Fruit fly (Drosophila melanogaster) whole organism, prepupa: Measurements from ENCODE around the gene mus81.

Experiments used
- CG10631 ChIP-seq: fragments of 200-800 bp; sonication (Bioruptor generic); optimal IDR thresholded peaks from 2 replicates; lab custom pipeline; 2016; ENCODE audit warnings: missing biosample characterization, missing genetic modification characterization
- CG11762 ChIP-seq: fragments of 200-800 bp; sonication (Bioruptor generic); optimal IDR thresholded peaks from 3 replicates; lab custom pipeline; 2016; ENCODE audit warnings: missing biosample characterization, missing genetic modification characterization; ENCODE audit not compliant: insufficient read depth
- CG1621 ChIP-seq: fragments of 200-800 bp; sonication (Bioruptor generic); optimal IDR thresholded peaks from 3 replicates; lab custom pipeline; 2018; ENCODE audit warnings: missing biosample characterization, mild to moderate bottlenecking, missing genetic modification characterization
- CG16779 ChIP-seq: fragments of 200-800 bp; sonication (Bioruptor generic); optimal IDR thresholded peaks from 3 replicates; lab custom pipeline; 2017; ENCODE audit warnings: missing biosample characterization, mild to moderate bottlenecking, missing genetic modification characterization
- CG31627 ChIP-seq: fragments of 200-800 bp; sonication (Bioruptor generic); optimal IDR thresholded peaks from 3 replicates; lab custom pipeline; 2016; ENCODE audit warnings: missing biosample characterization, missing genetic modification characterization
- CG32006 ChIP-seq: fragments of 200-800 bp; sonication (Bioruptor generic); optimal IDR thresholded peaks from 3 replicates; lab custom pipeline; 2017; ENCODE audit warnings: missing biosample characterization, mild to moderate bottlenecking, missing genetic modification characterization
- CG34406 ChIP-seq: fragments of 200-800 bp; sonication (Bioruptor generic); optimal IDR thresholded peaks from 3 replicates; lab custom pipeline; 2016; ENCODE audit warnings: missing biosample characterization, missing genetic modification characterization
- CG3919 ChIP-seq: fragments of 200-800 bp; sonication (Bioruptor generic); optimal IDR thresholded peaks from 3 replicates; lab custom pipeline; 2016; ENCODE audit warnings: missing biosample characterization, missing genetic modification characterization
- CG4318 ChIP-seq: fragments of 200-800 bp; sonication (Bioruptor generic); optimal IDR thresholded peaks from 3 replicates; lab custom pipeline; 2017; ENCODE audit warnings: missing biosample characterization, mild to moderate bottlenecking, missing genetic modification characterization
- CG6792 ChIP-seq: fragments of 200-800 bp; sonication (Bioruptor generic); optimal IDR thresholded peaks from 3 replicates; lab custom pipeline; 2016; ENCODE audit warnings: missing biosample characterization, missing genetic modification characterization
- CG6808 ChIP-seq: fragments of 200-800 bp; sonication (Bioruptor generic); optimal IDR thresholded peaks from 3 replicates; lab custom pipeline; 2017; ENCODE audit warnings: missing biosample characterization, missing genetic modification characterization, mild to moderate bottlenecking, moderate library complexity, missing genetic modification reagents
- CG6854 ChIP-seq: fragments of 200-800 bp; sonication (Bioruptor generic); optimal IDR thresholded peaks from 2 replicates; lab custom pipeline; 2017; ENCODE audit warnings: missing biosample characterization, mild to moderate bottlenecking, missing genetic modification characterization
- CG8119 ChIP-seq: fragments of 200-800 bp; sonication (Bioruptor generic); IDR thresholded peaks from 3 replicates; pipeline ENCODE4 v1.3.6; 2022; ENCODE audit warnings: missing biosample characterization, missing genetic modification characterization
- CG8632 ChIP-seq: fragments of 200-800 bp; sonication (Bioruptor generic); optimal IDR thresholded peaks from 3 replicates; lab custom pipeline; 2016; ENCODE audit warnings: missing biosample characterization, missing genetic modification characterization
- Eip75B ChIP-seq: fragments of 200-800 bp; sonication (Bioruptor generic); optimal IDR thresholded peaks from 3 replicates; lab custom pipeline; 2016; ENCODE audit warnings: missing biosample characterization, missing genetic modification characterization
- Eip78C ChIP-seq: fragments of 200-800 bp; sonication (Bioruptor generic); peaks from one replicate; lab custom pipeline; 2016; ENCODE audit warnings: missing biosample characterization, missing genetic modification characterization
- Eip93F ChIP-seq: fragments of 200-800 bp; sonication (Bioruptor generic); optimal IDR thresholded peaks from 2 replicates; lab custom pipeline; 2016; ENCODE audit warnings: missing biosample characterization, mild to moderate bottlenecking, missing genetic modification characterization
- Ets21C ChIP-seq: fragments of 200-800 bp; sonication (Bioruptor generic); optimal IDR thresholded peaks from 3 replicates; lab custom pipeline; 2016; ENCODE audit warnings: missing biosample characterization, missing genetic modification characterization
- Ets96B ChIP-seq: fragments of 200-800 bp; optimal IDR thresholded peaks from 2 replicates; lab custom pipeline; 2019; ENCODE audit warnings: missing biosample characterization, mild to moderate bottlenecking, missing genetic modification characterization, moderate library complexity
- Gug ChIP-seq: fragments of 200-800 bp; sonication (Bioruptor generic); IDR thresholded peaks from 2 replicates; pipeline ENCODE4 v1.3.6; 2022; ENCODE audit warnings: missing biosample characterization, missing genetic modification characterization
- Hr39 ChIP-seq: fragments of 200-800 bp; sonication (Bioruptor generic); optimal IDR thresholded peaks from 2 replicates; lab custom pipeline; 2016; ENCODE audit warnings: missing biosample characterization, missing genetic modification characterization
- Hr4 ChIP-seq: fragments of 200-800 bp; sonication (Bioruptor generic); optimal IDR thresholded peaks from 3 replicates; lab custom pipeline; 2016; ENCODE audit warnings: missing biosample characterization, missing genetic modification characterization
- Met ChIP-seq: fragments of 200-800 bp; sonication (Bioruptor generic); optimal IDR thresholded peaks from 3 replicates; lab custom pipeline; 2016; ENCODE audit warnings: missing biosample characterization, missing genetic modification characterization
- OdsH ChIP-seq: fragments of 200-800 bp; sonication (Bioruptor generic); optimal IDR thresholded peaks from 3 replicates; lab custom pipeline; 2016; ENCODE audit warnings: missing biosample characterization, missing genetic modification characterization
- Sox15 ChIP-seq: fragments of 200-800 bp; sonication (Bioruptor generic); optimal IDR thresholded peaks from 3 replicates; lab custom pipeline; 2016; ENCODE audit warnings: missing biosample characterization, missing genetic modification characterization
- acj6 ChIP-seq: fragments of 200-800 bp; sonication (Bioruptor generic); optimal IDR thresholded peaks from 3 replicates; lab custom pipeline; 2016; ENCODE audit warnings: missing biosample characterization, missing genetic modification characterization
- cyc ChIP-seq: fragments of 200-800 bp; sonication (Bioruptor generic); optimal IDR thresholded peaks from 3 replicates; lab custom pipeline; 2016; ENCODE audit warnings: missing biosample characterization, missing genetic modification characterization
- dac ChIP-seq: fragments of 200-800 bp; sonication (Bioruptor generic); optimal IDR thresholded peaks from 2 replicates; lab custom pipeline; 2017; ENCODE audit warnings: missing biosample characterization, mild to moderate bottlenecking, missing genetic modification characterization
- dsx ChIP-seq: fragments of 200-800 bp; optimal IDR thresholded peaks from 3 replicates; lab custom pipeline; 2019; ENCODE audit warnings: missing biosample characterization, mild to moderate bottlenecking, missing genetic modification characterization, moderate library complexity; ENCODE audit not compliant: poor library complexity, severe bottlenecking
- eg ChIP-seq: fragments of 200-800 bp; sonication (Bioruptor generic); IDR thresholded peaks from 3 replicates; pipeline ENCODE4 v1.3.6; 2022; ENCODE audit warnings: missing biosample characterization, missing genetic modification characterization
- fd85E ChIP-seq: fragments of 200-800 bp; sonication (Bioruptor generic); optimal IDR thresholded peaks from 3 replicates; lab custom pipeline; 2016; ENCODE audit warnings: missing biosample characterization, missing genetic modification characterization
- lz ChIP-seq: fragments of 200-800 bp; sonication (Bioruptor generic); optimal IDR thresholded peaks from 3 replicates; lab custom pipeline; 2016; ENCODE audit warnings: missing biosample characterization, missing genetic modification characterization
- net ChIP-seq: fragments of 200-800 bp; sonication (Bioruptor generic); optimal IDR thresholded peaks from 3 replicates; lab custom pipeline; 2016; ENCODE audit warnings: missing biosample characterization, missing genetic modification characterization
- salr ChIP-seq, 2 experiments: fragments of 200-800 bp; sonication (Bioruptor generic); optimal IDR thresholded peaks; 3 replicates each; lab custom pipeline; 2016 to 2018; ENCODE audit warnings: missing biosample characterization in 2 of 2, missing genetic modification characterization in 2 of 2, mild to moderate bottlenecking in 1 of 2
- spab ChIP-seq: fragments of 200-800 bp; sonication (Bioruptor generic); optimal IDR thresholded peaks from 2 replicates; lab custom pipeline; 2017; ENCODE audit warnings: missing biosample characterization, mild to moderate bottlenecking, missing genetic modification characterization, missing genetic modification reagents
- ss ChIP-seq, 2 experiments: fragments of 200-800 bp; sonication (Bioruptor generic); optimal IDR thresholded peaks; 2 replicates in 1 of 2; 3 replicates in 1 of 2; lab custom pipeline; 2017 to 2018; ENCODE audit warnings: mild to moderate bottlenecking in 2 of 2, missing biosample characterization in 2 of 2, missing genetic modification characterization in 2 of 2, moderate library complexity in 1 of 2
- svp ChIP-seq: fragments of 200-800 bp; sonication (Bioruptor generic); peaks from one replicate; lab custom pipeline; 2016; ENCODE audit warnings: missing biosample characterization, missing genetic modification characterization

mus81 gene

DNA sequence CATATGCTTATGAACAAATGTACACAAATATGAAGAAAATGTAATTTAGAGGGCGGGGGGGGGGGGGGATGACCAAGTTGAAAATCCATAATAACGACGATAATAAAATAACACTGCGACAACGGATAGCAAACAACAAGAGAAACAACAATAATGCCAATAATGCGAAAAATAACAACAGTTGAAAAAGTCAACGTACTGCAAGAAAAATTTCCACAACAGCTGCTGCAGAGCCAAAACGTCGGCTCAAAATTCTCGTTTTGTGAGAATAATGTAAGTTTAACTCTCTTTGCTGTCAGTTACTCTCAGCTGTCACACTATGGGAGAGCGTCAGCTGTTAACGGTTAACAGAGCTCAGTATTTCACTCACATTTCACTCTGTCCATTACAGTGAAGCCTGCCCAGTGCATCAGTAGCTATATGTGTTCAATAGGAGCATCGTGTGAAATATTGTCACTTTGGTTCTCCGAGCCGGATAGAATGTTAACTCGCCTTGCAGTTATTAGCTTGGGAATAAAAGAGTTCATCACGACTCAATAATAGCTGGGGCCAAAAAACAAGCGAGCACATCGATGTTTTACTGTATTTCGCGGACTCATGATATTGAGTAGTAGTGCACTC is 40.0 kb upstream of the mus81 start (continued):
- peak; percentile 82 for TF ChIP-seq CG16779 (tag; lab: Kevin White, UChicago)
- TF ChIP-seq dsx (GFP tag; lab: Kevin White, UChicago), result peak; percentile 85
- peak; percentile 98 for TF ChIP-seq Eip78C (GFP tag; lab: Kevin White, UChicago)
- TF ChIP-seq CG8119 (GFP tag; lab: Robert Waterston, UW), result peak; percentile 92
- TF ChIP-seq svp, result peak; percentile 95
- TF ChIP-seq eg (GFP tag; lab: Robert Waterston, UW), result peak; percentile 96
- TF ChIP-seq lz (GFP tag; lab: Kevin White, UChicago), result peak; percentile 95
- TF ChIP-seq CG6808, result peak; percentile 83
- TF ChIP-seq Ets96B (tag; lab: Kevin White, UChicago), result peak; percentile 89
- TF ChIP-seq Hr4 (GFP tag; lab: Kevin White, UChicago), result peak; percentile 95
- peak; percentile 75 for TF ChIP-seq fd85E (GFP tag; lab: Kevin White, UChicago)
- peak; percentile 88 for TF ChIP-seq CG8632 (GFP tag; lab: Kevin White, UChicago)
- TF ChIP-seq cyc (GFP tag; lab: Kevin White, UChicago), result peak; percentile 95
- TF ChIP-seq acj6, result peak; percentile 94
- TF ChIP-seq CG6854 (GFP tag; lab: Kevin White, UChicago), result peak; percentile 71
- peak; percentile 84 for TF ChIP-seq CG34406 (GFP tag; lab: Kevin White, UChicago)
- peak; percentile 90 for TF ChIP-seq net
- TF ChIP-seq OdsH, result peak; percentile 93
- TF ChIP-seq CG10631 (GFP tag; lab: Kevin White, UChicago), result peak; percentile 89
- peak; percentile 91 for TF ChIP-seq CG1621 (tag; lab: Kevin White, UChicago)
- TF ChIP-seq Ets21C (GFP tag; lab: Kevin White, UChicago), result peak; percentile 91
- TF ChIP-seq Sox15, result peak; percentile 91
- peak; percentile 87 for TF ChIP-seq CG4318 (GFP tag; lab: Kevin White, UChicago)
- peak; percentile 68 for TF ChIP-seq Eip93F (GFP tag; lab: Kevin White, UChicago)
- TF ChIP-seq Met, result peak; percentile 94
- TF ChIP-seq CG11762 (GFP tag; lab: Kevin White, UChicago), result peak; percentile 87
- peak; percentile 95 for TF ChIP-seq Hr39
- peak; percentile 93 for TF ChIP-seq Eip75B
- TF ChIP-seq CG6792 (GFP tag; lab: Kevin White, UChicago), result peak; percentile 93
- peak; percentile 83 for TF ChIP-seq spab (GFP tag; lab: Kevin White, UChicago)
- TF ChIP-seq salr (GFP tag; optimal IDR thresholded peaks at IDR 0.05; lab: Kevin White, UChicago), result peak; percentile 70 to 88

DNA sequence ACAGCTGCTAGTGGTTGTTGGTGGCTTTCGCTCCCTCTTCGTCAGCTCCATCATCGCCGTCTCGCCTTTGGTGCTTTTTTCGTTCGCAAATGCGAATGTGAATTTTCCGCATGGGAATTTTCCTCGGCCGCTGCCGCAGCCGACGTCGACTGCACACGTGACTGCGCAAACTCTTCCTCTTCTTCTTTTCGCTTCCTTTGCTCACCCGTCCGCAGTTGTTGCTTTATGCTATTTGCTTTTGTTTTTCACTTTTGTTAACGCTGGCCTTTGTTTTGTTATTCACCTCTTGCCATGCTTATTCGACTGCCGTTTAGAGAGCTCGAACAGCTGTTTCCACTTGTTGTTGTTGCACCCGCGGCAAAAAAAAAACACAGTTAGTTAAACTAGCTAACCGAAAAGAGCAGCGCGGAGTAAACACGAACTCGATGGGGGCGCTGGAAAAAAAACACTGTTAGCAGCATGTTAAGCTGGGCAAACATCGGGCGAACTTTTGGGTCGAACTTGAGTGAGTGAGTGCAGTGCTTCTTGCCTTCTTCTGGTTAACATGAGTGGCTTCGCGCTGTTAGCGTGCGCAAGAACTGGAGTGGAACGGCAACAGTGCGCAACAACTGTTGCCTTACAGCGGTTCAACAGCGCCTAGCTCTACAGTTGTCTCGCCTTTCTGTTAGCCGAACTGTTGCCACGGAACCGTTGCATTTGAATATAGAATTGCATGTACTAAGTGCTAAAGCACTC is 31.9 kb upstream of the mus81 start:
- TF ChIP-seq ss (GFP tag; optimal IDR thresholded peaks at IDR 0.05; lab: Kevin White, UChicago) (peak in 1 of 2 experiments; percentile 47), dac (no peak), Gug (GFP tag; lab: Robert Waterston, UW) (no peak), CG1621 (tag; lab: Kevin White, UChicago) (no peak), Ets96B (tag; lab: Kevin White, UChicago) (no peak), CG3919 (GFP tag; lab: Kevin White, UChicago) (no peak), net (no peak), Hr4 (GFP tag; lab: Kevin White, UChicago) (no peak)

DNA sequence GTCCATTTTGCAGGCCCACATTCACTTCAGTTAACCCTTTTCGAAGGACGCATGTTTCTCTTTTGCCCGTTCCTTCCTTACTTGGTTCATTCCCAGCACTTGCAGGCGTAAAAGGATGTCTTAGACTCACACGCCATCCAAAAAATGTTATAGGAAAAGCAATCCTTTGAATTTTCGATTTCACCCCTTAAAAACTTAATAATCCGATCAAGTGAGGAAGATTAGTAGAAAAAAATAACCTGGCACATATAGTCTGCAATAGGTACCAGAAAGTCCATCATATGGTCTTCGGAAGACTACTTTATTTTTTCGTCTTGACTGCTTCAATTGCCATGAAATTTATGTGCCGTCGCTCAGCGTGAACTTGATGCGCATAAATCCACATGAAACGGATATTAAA is 19.5 kb upstream of the mus81 start:
- TF ChIP-seq CG6792 (GFP tag; lab: Kevin White, UChicago) (peak; percentile 18), Hr4 (GFP tag; lab: Kevin White, UChicago) (no peak), Hr39 (peak; percentile 40), CG31627 (GFP tag; lab: Kevin White, UChicago) (peak; percentile 27), ss (GFP tag; optimal IDR thresholded peaks at IDR 0.05; lab: Kevin White, UChicago) (no peak), svp (peak; percentile 54), cyc (GFP tag; lab: Kevin White, UChicago) (no peak), CG32006 (no peak)
